Worm (Caenorhabditis elegans): ENCODE results near the gene cyl-1.
A peak's percentile ranks its signal among the peaks of the same experiment; 100 is the strongest.

The cyl-1 gene

ce11 chrV:11941664-11942063 lies 51.9 kb downstream of the cyl-1 start (continued):
- TF ChIP-seq nhr-48 (tag; optimal IDR thresholded peaks at IDR 0.05) (peak; percentile 74), ceh-82 (tag; optimal IDR thresholded peaks at IDR 0.05) (no peak), R02D3.7 (tag; optimal IDR thresholded peaks at IDR 0.05) (no peak), ceh-20 (GFP tag; IDR thresholded peaks at IDR 0.05) (no peak), aha-1 (tag) (peak; percentile 61), nhr-6 (tag; optimal IDR thresholded peaks at IDR 0.05) (no peak), zip-11 (GFP tag; IDR thresholded peaks at IDR 0.05) (no peak), fos-1 (tag; optimal IDR thresholded peaks at IDR 0.05) (no peak), unc-39 (tag; optimal IDR thresholded peaks at IDR 0.05) (no peak), madf-9 (GFP tag; conservative IDR thresholded peaks at IDR 0.05) (no peak), nhr-102 (tag; optimal IDR thresholded peaks at IDR 0.05) (no peak), saeg-2 (GFP tag; IDR thresholded peaks at IDR 0.05) (no peak), php-3 (GFP tag; IDR thresholded peaks at IDR 0.05) (peak; percentile 87), nhr-10 (tag; optimal IDR thresholded peaks at IDR 0.05) (no peak), lin-15B (tag; optimal IDR thresholded peaks at IDR 0.05) (no peak), nhr-11 (tag; optimal IDR thresholded peaks at IDR 0.05) (no peak), lsy-2 (tag; optimal IDR thresholded peaks at IDR 0.05) (no peak), ceh-62 (tag; optimal IDR thresholded peaks at IDR 0.05) (no peak), set-16 (GFP tag; IDR thresholded peaks at IDR 0.05) (no peak), lin-1 (GFP tag; IDR thresholded peaks at IDR 0.05) (peak; percentile 61; the same call in 1 of the 2 replicates), madf-5 (GFP tag; IDR thresholded peaks at IDR 0.05) (no peak), nhr-76 (tag; optimal IDR thresholded peaks at IDR 0.05) (no peak), daf-8 (GFP tag; IDR thresholded peaks at IDR 0.05) (no peak), lin-38 (GFP tag; IDR thresholded peaks at IDR 0.05) (no peak), mdt-29 (GFP tag; IDR thresholded peaks at IDR 0.05) (no peak), zip-2 (tag; optimal IDR thresholded peaks at IDR 0.05) (no peak), lin-29 (GFP tag; IDR thresholded peaks at IDR 0.05) (no peak), F49E8.2 (tag; optimal IDR thresholded peaks at IDR 0.05; ENCODE audit: borderline replicate concordance) (no peak), ama-1 (optimal IDR thresholded peaks at IDR 0.05) (no peak), daf-12 (tag; optimal IDR thresholded peaks at IDR 0.05) (no peak), lin-39 (tag; optimal IDR thresholded peaks at IDR 0.05) (no peak), nhr-237 (tag; optimal IDR thresholded peaks at IDR 0.05) (no peak), daf-19 (GFP tag; conservative IDR thresholded peaks at IDR 0.05) (no peak), mxl-3 (GFP tag; optimal IDR thresholded peaks at IDR 0.05) (no peak), ceh-32 (tag; optimal IDR thresholded peaks at IDR 0.05; ENCODE audit: poor library complexity) (no peak)

Data from whole organism, L4 larva.